Comparison of ENCODE assay signal across 3 worm cellular contexts in the genomic region with DNA sequence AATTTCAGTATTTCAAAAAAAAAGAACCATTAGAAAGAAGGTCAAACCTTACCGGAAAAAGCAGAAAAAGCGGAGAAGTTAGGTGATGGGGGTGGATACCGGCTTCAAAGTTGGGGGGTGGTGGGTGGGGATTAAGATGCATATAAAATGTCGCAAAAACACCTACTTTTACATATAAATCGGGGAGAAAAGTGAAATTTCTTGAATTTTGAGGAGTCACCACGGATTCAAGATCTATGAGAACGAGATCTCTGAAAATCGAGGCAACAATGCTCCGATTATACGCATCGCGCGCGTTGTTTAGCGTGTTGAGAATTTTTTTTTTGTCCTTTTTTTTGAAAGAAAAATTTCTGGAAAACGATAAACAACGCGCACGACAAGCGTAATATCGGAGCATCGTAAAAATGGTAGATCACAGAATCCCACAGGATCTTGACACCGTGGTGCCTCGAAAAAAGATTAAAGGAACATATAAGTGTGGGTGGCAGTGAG.
A peak's percentile ranks its signal among the peaks of the same experiment; 100 is the strongest.
TF ChIP-seq lines count a peak whose summit lies in the region.

No protein-coding gene starts in this region.

TF ChIP-seq in whole organism, L1 larva, 84 proteins besides CTCF, POLR2A, EP300 and RAD21 (continued from another document):
- TF ChIP-seq zip-4 (GFP tag; optimal IDR thresholded peaks at IDR 0.05; lab: Kevin White, UChicago) = no peak
- TF ChIP-seq hpl-2 (GFP tag; optimal IDR thresholded peaks at IDR 0.05; lab: Kevin White, UChicago) = no peak
- peak; percentile 32 for TF ChIP-seq rnt-1 (tag; optimal IDR thresholded peaks at IDR 0.05; lab: Kevin White, UChicago)
- TF ChIP-seq nhr-85 (tag; lab: Kevin White, UChicago) = peak; percentile 71
- TF ChIP-seq snu-23 (GFP tag; optimal IDR thresholded peaks at IDR 0.05; lab: Kevin White, UChicago) = no peak
- TF ChIP-seq unc-130 (tag; optimal IDR thresholded peaks at IDR 0.05; lab: Kevin White, UChicago) = no peak
- TF ChIP-seq fos-1 (tag; optimal IDR thresholded peaks at IDR 0.05; lab: Kevin White, UChicago) = no peak
- no peak for TF ChIP-seq C34B4.2 (tag; optimal IDR thresholded peaks at IDR 0.05; lab: Kevin White, UChicago)
- no peak for TF ChIP-seq mef-2 (tag; optimal IDR thresholded peaks at IDR 0.05; lab: Kevin White, UChicago)
- no peak for TF ChIP-seq fkh-8 (tag; optimal IDR thresholded peaks at IDR 0.05; lab: Kevin White, UChicago)
- TF ChIP-seq lin-35 (GFP tag; optimal IDR thresholded peaks at IDR 0.05; lab: Kevin White, UChicago) = peak in 1 of 2 experiments; percentile 28
- peak; percentile 48 for TF ChIP-seq nhr-47 (tag; optimal IDR thresholded peaks at IDR 0.05; lab: Kevin White, UChicago)
- TF ChIP-seq nhr-76 (tag; optimal IDR thresholded peaks at IDR 0.05; lab: Kevin White, UChicago) = no peak
- peak; percentile 34 for TF ChIP-seq dsc-1 (tag; optimal IDR thresholded peaks at IDR 0.05; lab: Kevin White, UChicago)
- TF ChIP-seq nhr-71 (tag; optimal IDR thresholded peaks at IDR 0.05; lab: Kevin White, UChicago) = peak; percentile 37
- no peak for TF ChIP-seq lin-14 (GFP tag; optimal IDR thresholded peaks at IDR 0.05; lab: Kevin White, UChicago)
- peak in 1 of 2 experiments; percentile 11 for TF ChIP-seq ztf-11 (tag; optimal IDR thresholded peaks at IDR 0.05; lab: Kevin White, UChicago)
- TF ChIP-seq ces-1 (GFP tag; optimal IDR thresholded peaks at IDR 0.05; lab: Kevin White, UChicago) = no peak
- peak; percentile 17 for TF ChIP-seq nhr-90 (tag; optimal IDR thresholded peaks at IDR 0.05; lab: Kevin White, UChicago; ENCODE audit: poor library complexity)
- peak; percentile 84 for TF ChIP-seq aly-2 (tag; optimal IDR thresholded peaks at IDR 0.05; lab: Kevin White, UChicago)
- no peak for TF ChIP-seq fkh-4 (tag; optimal IDR thresholded peaks at IDR 0.05; lab: Kevin White, UChicago; ENCODE audit: borderline replicate concordance)
- TF ChIP-seq ztf-4 (tag; optimal IDR thresholded peaks at IDR 0.05; lab: Kevin White, UChicago) = peak; percentile 65
- peak; percentile 27 for TF ChIP-seq irx-1 (tag; optimal IDR thresholded peaks at IDR 0.05; lab: Kevin White, UChicago)

TF ChIP-seq in whole organism, L3 larva, 47 proteins besides CTCF, POLR2A, EP300 and RAD21 (continued from another document):
- TF ChIP-seq pqm-1 (tag; optimal IDR thresholded peaks at IDR 0.05; lab: Kevin White, UChicago) (no peak), eor-1 (tag; optimal IDR thresholded peaks at IDR 0.05; lab: Kevin White, UChicago) (no peak), fos-1 (tag; optimal IDR thresholded peaks at IDR 0.05; lab: Kevin White, UChicago) (no peak), nfya-1 (tag; optimal IDR thresholded peaks at IDR 0.05; lab: Kevin White, UChicago; ENCODE audit: insufficient read depth) (no peak), pha-4 (tag; optimal IDR thresholded peaks at IDR 0.05; lab: Kevin White, UChicago) (peak; percentile 10), nhr-12 (tag; optimal IDR thresholded peaks at IDR 0.05; lab: Kevin White, UChicago) (no peak), mdl-1 (tag; optimal IDR thresholded peaks at IDR 0.05; lab: Kevin White, UChicago) (no peak), nhr-28 (tag; optimal IDR thresholded peaks at IDR 0.05; lab: Kevin White, UChicago) (no peak), ZK546.5 (tag; optimal IDR thresholded peaks at IDR 0.05; lab: Kevin White, UChicago) (no peak), lin-15B (tag; optimal IDR thresholded peaks at IDR 0.05; lab: Kevin White, UChicago) (peak; percentile 0), fkh-2 (tag; optimal IDR thresholded peaks at IDR 0.05; lab: Kevin White, UChicago) (no peak), aly-2 (tag; optimal IDR thresholded peaks at IDR 0.05; lab: Kevin White, UChicago) (no peak), snpc-4 (tag; optimal IDR thresholded peaks at IDR 0.05; lab: Kevin White, UChicago) (no peak), ceh-16 (tag; optimal IDR thresholded peaks at IDR 0.05; lab: Kevin White, UChicago) (no peak), unc-39 (tag; optimal IDR thresholded peaks at IDR 0.05; lab: Kevin White, UChicago) (no peak), ztf-4 (tag; optimal IDR thresholded peaks at IDR 0.05; lab: Kevin White, UChicago) (peak; percentile 74), nhr-25 (tag; optimal IDR thresholded peaks at IDR 0.05; lab: Kevin White, UChicago) (no peak), nhr-11 (tag; optimal IDR thresholded peaks at IDR 0.05; lab: Kevin White, UChicago) (no peak), mml-1 (tag; optimal IDR thresholded peaks at IDR 0.05; lab: Kevin White, UChicago) (no peak), nhr-237 (tag; optimal IDR thresholded peaks at IDR 0.05; lab: Kevin White, UChicago) (no peak), elt-1 (tag; optimal IDR thresholded peaks at IDR 0.05; lab: Kevin White, UChicago) (no peak), daf-12 (tag; optimal IDR thresholded peaks at IDR 0.05; lab: Kevin White, UChicago) (no peak), egl-5 (tag; optimal IDR thresholded peaks at IDR 0.05; lab: Kevin White, UChicago) (no peak), jun-1 (tag; optimal IDR thresholded peaks at IDR 0.05; lab: Kevin White, UChicago) (no peak), R02D3.7 (tag; optimal IDR thresholded peaks at IDR 0.05; lab: Kevin White, UChicago) (no peak), nhr-23 (tag; optimal IDR thresholded peaks at IDR 0.05; lab: Kevin White, UChicago) (no peak), sea-2 (GFP tag; optimal IDR thresholded peaks at IDR 0.05; lab: Kevin White, UChicago) (no peak), nhr-77 (tag; optimal IDR thresholded peaks at IDR 0.05; lab: Kevin White, UChicago) (no peak)

TF ChIP-seq in whole organism, young adult, 124 proteins besides CTCF, POLR2A, EP300 and RAD21 (continued from another document):
- peak; percentile 93 for TF ChIP-seq Y79H2A.3 (GFP tag; conservative IDR thresholded peaks at IDR 0.05; lab: Robert Waterston, UW)
- peak; percentile 60 for TF ChIP-seq lin-54 (GFP tag; optimal IDR thresholded peaks at IDR 0.05; lab: Kevin White, UChicago)
- no peak for TF ChIP-seq pha-4 (tag; optimal IDR thresholded peaks at IDR 0.05; lab: Kevin White, UChicago)
- peak; percentile 9 for TF ChIP-seq mxl-1 (tag; optimal IDR thresholded peaks at IDR 0.05; lab: Kevin White, UChicago)
- peak; percentile 90 for TF ChIP-seq ekl-4 (GFP tag; IDR thresholded peaks at IDR 0.05; lab: Robert Waterston, UW)
- TF ChIP-seq dox-1 (GFP tag; IDR thresholded peaks at IDR 0.05; lab: Robert Waterston, UW) = peak; percentile 59
- no peak for TF ChIP-seq mel-28 (tag; optimal IDR thresholded peaks at IDR 0.05; lab: Kevin White, UChicago; ENCODE audit: borderline replicate concordance)
- peak; percentile 38 for TF ChIP-seq B0261.1 (tag; optimal IDR thresholded peaks at IDR 0.05; lab: Kevin White, UChicago)
- TF ChIP-seq zim-3 (tag; optimal IDR thresholded peaks at IDR 0.05; lab: Kevin White, UChicago) = peak; percentile 82
- TF ChIP-seq ZK185.1 (tag; optimal IDR thresholded peaks at IDR 0.05; lab: Kevin White, UChicago; ENCODE audit: poor library complexity, severe bottlenecking) = no peak
- peak; percentile 67; the same call in 1 of the 2 replicates for TF ChIP-seq pbrm-1 (GFP tag; IDR thresholded peaks at IDR 0.05; lab: Robert Waterston, UW)
- peak; percentile 94 for TF ChIP-seq F57C9.4 (tag; optimal IDR thresholded peaks at IDR 0.05; lab: Kevin White, UChicago)
- no peak for TF ChIP-seq snpc-1.1 (tag; optimal IDR thresholded peaks at IDR 0.05; lab: Kevin White, UChicago; ENCODE audit: insufficient read depth)
- TF ChIP-seq cebp-2 (GFP tag; IDR thresholded peaks at IDR 0.05; lab: Robert Waterston, UW) = peak; percentile 59; the same call in 1 of the 2 replicates
- TF ChIP-seq nhr-90 (tag; optimal IDR thresholded peaks at IDR 0.05; lab: Kevin White, UChicago) = no peak
- peak; percentile 87 for TF ChIP-seq repo-1 (tag; optimal IDR thresholded peaks at IDR 0.05; lab: Kevin White, UChicago)
- TF ChIP-seq T26A5.8 (tag; optimal IDR thresholded peaks at IDR 0.05; lab: Kevin White, UChicago) = peak; percentile 92
- no peak for TF ChIP-seq lag-1 (GFP tag; IDR thresholded peaks at IDR 0.05; lab: Robert Waterston, UW)
- TF ChIP-seq atf-7 (tag; optimal IDR thresholded peaks at IDR 0.05; lab: Kevin White, UChicago) = peak; percentile 76
- TF ChIP-seq hmg-1.2 (GFP tag; IDR thresholded peaks at IDR 0.05; lab: Robert Waterston, UW) = peak; percentile 48
- peak; percentile 27 for TF ChIP-seq attf-5 (GFP tag; optimal IDR thresholded peaks at IDR 0.05; lab: Kevin White, UChicago)
- peak in 1 of 2 experiments; percentile 40 for TF ChIP-seq let-607 (tag; optimal IDR thresholded peaks at IDR 0.05; lab: Kevin White, UChicago)
- peak; percentile 93 for TF ChIP-seq F10E7.11 (tag; optimal IDR thresholded peaks at IDR 0.05; lab: Kevin White, UChicago)
- no peak for TF ChIP-seq lir-1 (GFP tag; conservative IDR thresholded peaks at IDR 0.05; lab: Robert Waterston, UW)
- TF ChIP-seq F57A8.1 (GFP tag; optimal IDR thresholded peaks at IDR 0.05; lab: Kevin White, UChicago) = no peak
- TF ChIP-seq zfh-2 (GFP tag; conservative IDR thresholded peaks at IDR 0.05; lab: Robert Waterston, UW) = no peak
- peak; percentile 53 for TF ChIP-seq gei-17 (GFP tag; optimal IDR thresholded peaks at IDR 0.05; lab: Kevin White, UChicago)
- peak; percentile 32; the same call in 1 of the 2 replicates for TF ChIP-seq egl-44 (GFP tag; IDR thresholded peaks at IDR 0.05; lab: Robert Waterston, UW)
- peak; percentile 95 for TF ChIP-seq athp-1 (tag; optimal IDR thresholded peaks at IDR 0.05; lab: Kevin White, UChicago)
- TF ChIP-seq bed-1 (GFP tag; IDR thresholded peaks at IDR 0.05; lab: Robert Waterston, UW) = no peak
- TF ChIP-seq Y95B8A.8 (GFP tag; IDR thresholded peaks at IDR 0.05; lab: Robert Waterston, UW) = peak; percentile 81
- TF ChIP-seq F33H1.4 (GFP tag; IDR thresholded peaks at IDR 0.05; lab: Robert Waterston, UW) = 0 out of 2 replicates have a peak, but pooled peaks have one; percentile 35
- peak; percentile 77; the same call in 1 of the 2 replicates for TF ChIP-seq ztf-25 (GFP tag; IDR thresholded peaks at IDR 0.05; lab: Robert Waterston, UW)
- TF ChIP-seq lin-26 (GFP tag; IDR thresholded peaks at IDR 0.05; lab: Robert Waterston, UW) = peak; percentile 75
- peak in 1 of 2 experiments; percentile 33 for TF ChIP-seq rec-8 (tag; optimal IDR thresholded peaks at IDR 0.05; lab: Kevin White, UChicago)
- TF ChIP-seq snpc-4 (GFP tag; optimal IDR thresholded peaks at IDR 0.05; lab: Kevin White, UChicago) = peak; percentile 8
- peak in 2 of 4 experiments; percentile 15 to 17 for TF ChIP-seq snpc-4 (tag; optimal IDR thresholded peaks at IDR 0.05; lab: Kevin White, UChicago)
- peak; percentile 96 for TF ChIP-seq F52B5.7 (tag; optimal IDR thresholded peaks at IDR 0.05; lab: Kevin White, UChicago)
- peak; percentile 34 for TF ChIP-seq tbx-9 (tag; optimal IDR thresholded peaks at IDR 0.05; lab: Kevin White, UChicago; ENCODE audit: borderline replicate concordance)
- TF ChIP-seq nhr-27 (tag; optimal IDR thresholded peaks at IDR 0.05; lab: Kevin White, UChicago) = no peak
- TF ChIP-seq attf-6 (GFP tag; IDR thresholded peaks at IDR 0.05; lab: Robert Waterston, UW) = peak; percentile 69; the same call in 1 of the 2 replicates
- no peak for TF ChIP-seq rpc-1 (optimal IDR thresholded peaks at IDR 0.05; lab: Kevin White, UChicago)
- TF ChIP-seq rpc-1 (tag; optimal IDR thresholded peaks at IDR 0.05; lab: Kevin White, UChicago) = no peak
- TF ChIP-seq B0336.3 (GFP tag; IDR thresholded peaks at IDR 0.05; lab: Robert Waterston, UW) = peak; percentile 94
- no peak for TF ChIP-seq dpl-1 (GFP tag; optimal IDR thresholded peaks at IDR 0.05; lab: Kevin White, UChicago)
- peak; percentile 20 for TF ChIP-seq madf-10 (tag; optimal IDR thresholded peaks at IDR 0.05; lab: Kevin White, UChicago)
- TF ChIP-seq ztf-22 (GFP tag; optimal IDR thresholded peaks at IDR 0.05; lab: Kevin White, UChicago) = no peak
- peak; percentile 13 for TF ChIP-seq hrde-1 (tag; optimal IDR thresholded peaks at IDR 0.05; lab: Kevin White, UChicago; ENCODE audit: borderline replicate concordance)
- TF ChIP-seq K11D2.4 (GFP tag; IDR thresholded peaks at IDR 0.05; lab: Robert Waterston, UW) = peak; percentile 43; the same call in 1 of the 2 replicates
- 0 out of 2 replicates have a peak, but pooled peaks have one; percentile 27 for TF ChIP-seq ceh-91 (GFP tag; IDR thresholded peaks at IDR 0.05; lab: Robert Waterston, UW)
- TF ChIP-seq xnd-1 (tag; optimal IDR thresholded peaks at IDR 0.05; lab: Kevin White, UChicago) = no peak
- TF ChIP-seq F39B2.1 (GFP tag; IDR thresholded peaks at IDR 0.05; lab: Robert Waterston, UW) = peak; percentile 21; the same call in 1 of the 2 replicates
- peak; percentile 3 for TF ChIP-seq lin-40 (tag; optimal IDR thresholded peaks at IDR 0.05; lab: Kevin White, UChicago)
- peak; percentile 81 for TF ChIP-seq Y53G8AR.9 (GFP tag; conservative IDR thresholded peaks at IDR 0.05; lab: Robert Waterston, UW)
- peak; percentile 64 for TF ChIP-seq attf-3 (GFP tag; conservative IDR thresholded peaks at IDR 0.05; lab: Robert Waterston, UW)
- TF ChIP-seq hsf-1 (GFP tag; IDR thresholded peaks at IDR 0.05; lab: Robert Waterston, UW) = peak; percentile 65
- TF ChIP-seq madf-3 (GFP tag; IDR thresholded peaks at IDR 0.05; lab: Robert Waterston, UW) = peak; percentile 61; the same call in 1 of the 2 replicates
- no peak for TF ChIP-seq F22D6.2 (tag; optimal IDR thresholded peaks at IDR 0.05; lab: Kevin White, UChicago)
- no peak for TF ChIP-seq nfya-1 (tag; optimal IDR thresholded peaks at IDR 0.05; lab: Kevin White, UChicago; ENCODE audit: borderline replicate concordance, insufficient read depth)
